Fruit fly (Drosophila melanogaster): ENCODE results near the gene Mnt.

Gene Mnt

dm6 chrX:3742002-3742722 lies 70.6 kb downstream of the Mnt start:
- TF ChIP-seq CG7045 (GFP tag; optimal IDR thresholded peaks at IDR 0.05): peak; percentile 99
- peak; percentile 100 for TF ChIP-seq CG11617 (GFP tag; optimal IDR thresholded peaks at IDR 0.05)
- peak; percentile 99 for TF ChIP-seq toe (GFP tag; optimal IDR thresholded peaks at IDR 0.05)
- peak; percentile 100 for TF ChIP-seq ovo (GFP tag; optimal IDR thresholded peaks at IDR 0.05)
- TF ChIP-seq cic (GFP tag; optimal IDR thresholded peaks at IDR 0.05): peak; percentile 97
- TF ChIP-seq CG5204 (GFP tag; optimal IDR thresholded peaks at IDR 0.05): peak; percentile 99
- peak; percentile 99 for TF ChIP-seq pad (GFP tag; optimal IDR thresholded peaks at IDR 0.05)
- peak; percentile 99 for TF ChIP-seq Mnt (GFP tag; optimal IDR thresholded peaks at IDR 0.05)
- peak; percentile 98 for TF ChIP-seq tj (GFP tag; optimal IDR thresholded peaks at IDR 0.05)
- peak; percentile 100 for TF ChIP-seq Crg-1 (GFP tag; optimal IDR thresholded peaks at IDR 0.05)
- peak; percentile 100 for TF ChIP-seq Hr96 (GFP tag; optimal IDR thresholded peaks at IDR 0.05)
- TF ChIP-seq kay (GFP tag; ENCODE audit: borderline replicate concordance): peak; percentile 96
- peak; percentile 100 for TF ChIP-seq CG7101 (tag; optimal IDR thresholded peaks at IDR 0.05)
- peak; percentile 99 for TF ChIP-seq CG12768 (GFP tag; optimal IDR thresholded peaks at IDR 0.05)
- peak; percentile 99 for TF ChIP-seq CG33017 (tag; optimal IDR thresholded peaks at IDR 0.05)
- TF ChIP-seq Clk (GFP tag; optimal IDR thresholded peaks at IDR 0.05): peak; percentile 99
- TF ChIP-seq CG14711 (tag; optimal IDR thresholded peaks at IDR 0.05): peak; percentile 100
- peak; percentile 100 for TF ChIP-seq CG1620 (GFP tag; optimal IDR thresholded peaks at IDR 0.05)
- TF ChIP-seq bab1 (GFP tag; optimal IDR thresholded peaks at IDR 0.05): peak; percentile 100
- TF ChIP-seq cnc (optimal IDR thresholded peaks at IDR 0.05): no peak

dm6 chrX:3742723-3743004 lies 71.1 kb downstream of the Mnt start:
- TF ChIP-seq CG33017 (tag; optimal IDR thresholded peaks at IDR 0.05) (no peak), ovo (GFP tag; optimal IDR thresholded peaks at IDR 0.05) (no peak), pad (GFP tag; optimal IDR thresholded peaks at IDR 0.05) (no peak), Clk (GFP tag; optimal IDR thresholded peaks at IDR 0.05) (no peak), CG1620 (GFP tag; optimal IDR thresholded peaks at IDR 0.05) (no peak), toe (GFP tag; optimal IDR thresholded peaks at IDR 0.05) (no peak), CG12768 (GFP tag; optimal IDR thresholded peaks at IDR 0.05) (no peak), CG11617 (GFP tag; optimal IDR thresholded peaks at IDR 0.05) (no peak), CG7045 (GFP tag; optimal IDR thresholded peaks at IDR 0.05) (no peak), kay (GFP tag; ENCODE audit: borderline replicate concordance) (no peak), cnc (optimal IDR thresholded peaks at IDR 0.05) (no peak), CG5204 (GFP tag; optimal IDR thresholded peaks at IDR 0.05) (no peak), CG7101 (tag; optimal IDR thresholded peaks at IDR 0.05) (no peak), tj (GFP tag; optimal IDR thresholded peaks at IDR 0.05) (no peak), cic (GFP tag; optimal IDR thresholded peaks at IDR 0.05) (no peak), Hr96 (GFP tag; optimal IDR thresholded peaks at IDR 0.05) (no peak)

dm6 chrX:3743005-3743890 lies 71.6 kb downstream of the Mnt start:
- TF ChIP-seq CG11617 (GFP tag; optimal IDR thresholded peaks at IDR 0.05): no peak
- TF ChIP-seq CG7101 (tag; optimal IDR thresholded peaks at IDR 0.05): peak; percentile 72
- peak; percentile 69 for TF ChIP-seq CG12768 (GFP tag; optimal IDR thresholded peaks at IDR 0.05)
- no peak for TF ChIP-seq Crg-1 (GFP tag; optimal IDR thresholded peaks at IDR 0.05)
- no peak for TF ChIP-seq CG7045 (GFP tag; optimal IDR thresholded peaks at IDR 0.05)
- peak; percentile 32 for TF ChIP-seq toe (GFP tag; optimal IDR thresholded peaks at IDR 0.05)
- peak; percentile 38 for TF ChIP-seq CG33017 (tag; optimal IDR thresholded peaks at IDR 0.05)
- TF ChIP-seq Mnt (GFP tag; optimal IDR thresholded peaks at IDR 0.05): peak; percentile 61
- TF ChIP-seq pad (GFP tag; optimal IDR thresholded peaks at IDR 0.05): peak; percentile 20
- TF ChIP-seq kay (GFP tag; ENCODE audit: borderline replicate concordance): peak; percentile 95
- peak; percentile 79 for TF ChIP-seq CG14711 (tag; optimal IDR thresholded peaks at IDR 0.05)
- no peak for TF ChIP-seq CG1620 (GFP tag; optimal IDR thresholded peaks at IDR 0.05)
- TF ChIP-seq Hr96 (GFP tag; optimal IDR thresholded peaks at IDR 0.05): peak; percentile 23
- peak; percentile 36 for TF ChIP-seq tj (GFP tag; optimal IDR thresholded peaks at IDR 0.05)
- TF ChIP-seq cic (GFP tag; optimal IDR thresholded peaks at IDR 0.05): peak; percentile 46
- peak; percentile 44 for TF ChIP-seq bab1 (GFP tag; optimal IDR thresholded peaks at IDR 0.05)
- peak; percentile 4 for TF ChIP-seq CG5204 (GFP tag; optimal IDR thresholded peaks at IDR 0.05)
- TF ChIP-seq Clk (GFP tag; optimal IDR thresholded peaks at IDR 0.05): no peak

- TF ChIP-seq CG5204 (GFP tag; optimal IDR thresholded peaks at IDR 0.05) (peak; percentile 25), tj (GFP tag; optimal IDR thresholded peaks at IDR 0.05) (peak; percentile 91), CG33017 (tag; optimal IDR thresholded peaks at IDR 0.05) (peak; percentile 8), ovo (GFP tag; optimal IDR thresholded peaks at IDR 0.05) (no peak), CG1620 (GFP tag; optimal IDR thresholded peaks at IDR 0.05) (no peak), cnc (optimal IDR thresholded peaks at IDR 0.05) (no peak), CG14711 (tag; optimal IDR thresholded peaks at IDR 0.05) (peak; percentile 69), Mnt (GFP tag; optimal IDR thresholded peaks at IDR 0.05) (peak; percentile 65), Hr96 (GFP tag; optimal IDR thresholded peaks at IDR 0.05) (no peak), Crg-1 (GFP tag; optimal IDR thresholded peaks at IDR 0.05) (peak; percentile 17), CG7045 (GFP tag; optimal IDR thresholded peaks at IDR 0.05) (peak; percentile 74), CG11617 (GFP tag; optimal IDR thresholded peaks at IDR 0.05) (peak; percentile 93), kay (GFP tag; ENCODE audit: borderline replicate concordance) (peak; percentile 63), pad (GFP tag; optimal IDR thresholded peaks at IDR 0.05) (peak; percentile 82), CG7101 (tag; optimal IDR thresholded peaks at IDR 0.05) (peak; percentile 72), Clk (GFP tag; optimal IDR thresholded peaks at IDR 0.05) (no peak)
Measured at dm6 chrX:3743891-3744491, 72.4 kb downstream of the Mnt start.
